Fruit fly (Drosophila melanogaster) whole organism, embryonic: ENCODE measurements around the gene nuf.

ENCODE experiments used
- Abd-B ChIP-seq: fragments of 200-800 bp; sonication (Bioruptor generic); optimal IDR thresholded peaks from 2 replicates; lab custom pipeline; 2018; ENCODE audit warnings: missing biosample characterization, mild to moderate bottlenecking, missing genetic modification characterization, moderate library complexity
- Blimp-1 ChIP-seq: fragments of 200-800 bp; sonication (Bioruptor generic); optimal IDR thresholded peaks from 3 replicates; lab custom pipeline; 2018; ENCODE audit warnings: missing biosample characterization, missing genetic modification characterization, mild to moderate bottlenecking, moderate library complexity, missing genetic modification reagents
- CG10147 ChIP-seq: fragments of 200-800 bp; sonication (Bioruptor generic); optimal IDR thresholded peaks from 2 replicates; lab custom pipeline; 2019; ENCODE audit warnings: missing biosample characterization, mild to moderate bottlenecking, missing genetic modification characterization, moderate library complexity
- CG12155 ChIP-seq: fragments of 200-800 bp; sonication (Bioruptor generic); optimal IDR thresholded peaks from 3 replicates; lab custom pipeline; 2016; ENCODE audit warnings: missing biosample characterization, missing genetic modification characterization
- CG12391 ChIP-seq: fragments of 200-800 bp; sonication (Bioruptor generic); optimal IDR thresholded peaks from 3 replicates; lab custom pipeline; 2018; ENCODE audit warnings: missing biosample characterization, mild to moderate bottlenecking, missing genetic modification characterization, moderate library complexity
- CG15696 ChIP-seq: fragments of 200-800 bp; sonication (Bioruptor generic); optimal IDR thresholded peaks from 2 replicates; lab custom pipeline; 2019; ENCODE audit warnings: missing biosample characterization, mild to moderate bottlenecking, missing genetic modification characterization, moderate library complexity
- CG17328 ChIP-seq: fragments of 200-800 bp; sonication (Bioruptor generic); IDR thresholded peaks from 2 replicates; pipeline ENCODE4 v1.3.6; 2022; ENCODE audit warnings: missing biosample characterization, missing genetic modification characterization
- CG17361 ChIP-seq: fragments of 200-800 bp; sonication (Bioruptor generic); IDR thresholded peaks from 3 replicates; pipeline ENCODE4 v1.3.6; 2022; ENCODE audit warnings: missing biosample characterization, missing genetic modification characterization
- CG17829 ChIP-seq: fragments of 200-800 bp; optimal IDR thresholded peaks from 2 replicates; lab custom pipeline; 2019; ENCODE audit warnings: missing biosample characterization, mild to moderate bottlenecking, missing genetic modification characterization, moderate library complexity
- CG18262 ChIP-seq: fragments of 200-800 bp; optimal IDR thresholded peaks from 3 replicates; lab custom pipeline; 2019; ENCODE audit warnings: missing biosample characterization, mild to moderate bottlenecking, missing genetic modification characterization, moderate library complexity
- CG18619 ChIP-seq: fragments of 200-800 bp; sonication (Bioruptor generic); optimal IDR thresholded peaks from 3 replicates; lab custom pipeline; 2017; ENCODE audit warnings: missing biosample characterization, mild to moderate bottlenecking, missing genetic modification characterization
- CG2116 ChIP-seq: fragments of 200-800 bp; sonication (Bioruptor generic); optimal IDR thresholded peaks from 3 replicates; lab custom pipeline; 2018; ENCODE audit warnings: missing biosample characterization, mild to moderate bottlenecking, missing genetic modification characterization
- CG2678 ChIP-seq: fragments of 200-800 bp; sonication (Bioruptor generic); optimal IDR thresholded peaks from 3 replicates; lab custom pipeline; 2019; ENCODE audit warnings: missing biosample characterization, mild to moderate bottlenecking, missing genetic modification characterization, moderate library complexity
- CG5180 ChIP-seq: fragments of 200-800 bp; sonication (Bioruptor generic); optimal IDR thresholded peaks from 3 replicates; lab custom pipeline; 2017; ENCODE audit warnings: missing biosample characterization, missing genetic modification characterization, mild to moderate bottlenecking, moderate library complexity, missing genetic modification reagents
- CG6254 ChIP-seq: fragments of 200-800 bp; sonication (Bioruptor generic); optimal IDR thresholded peaks from 3 replicates; lab custom pipeline; 2017; ENCODE audit warnings: mild to moderate bottlenecking, missing biosample characterization, missing genetic modification reagents, missing genetic modification characterization
- CG6683 ChIP-seq: fragments of 200-800 bp; sonication (Bioruptor generic); optimal IDR thresholded peaks from 2 replicates; lab custom pipeline; 2017; ENCODE audit warnings: missing biosample characterization, mild to moderate bottlenecking, missing genetic modification characterization, missing genetic modification reagents
- CG6854 ChIP-seq: fragments of 200-800 bp; sonication (Bioruptor generic); optimal IDR thresholded peaks from 3 replicates; lab custom pipeline; 2017; ENCODE audit warnings: missing biosample characterization, mild to moderate bottlenecking, missing genetic modification characterization
- CG7556 ChIP-seq: fragments of 200-800 bp; sonication (Bioruptor generic); optimal IDR thresholded peaks from 2 replicates; lab custom pipeline; 2017; ENCODE audit warnings: missing biosample characterization, mild to moderate bottlenecking, missing genetic modification characterization
- CG7745 ChIP-seq: fragments of 200-800 bp; sonication (Bioruptor generic); optimal IDR thresholded peaks from 2 replicates; lab custom pipeline; 2018; ENCODE audit warnings: missing biosample characterization, mild to moderate bottlenecking, missing genetic modification characterization, moderate library complexity
- CG8281 ChIP-seq: fragments of 200-800 bp; sonication (Bioruptor generic); optimal IDR thresholded peaks from 2 replicates; lab custom pipeline; 2018; ENCODE audit warnings: missing biosample characterization, mild to moderate bottlenecking, missing genetic modification characterization, moderate library complexity
- CG9727 ChIP-seq: fragments of 200-800 bp; sonication (Bioruptor generic); optimal IDR thresholded peaks from 3 replicates; lab custom pipeline; 2017; ENCODE audit warnings: missing biosample characterization, mild to moderate bottlenecking, missing genetic modification characterization
- CG9817 ChIP-seq: fragments of 200-800 bp; sonication (Bioruptor generic); optimal IDR thresholded peaks from 2 replicates; lab custom pipeline; 2018; ENCODE audit warnings: missing biosample characterization, mild to moderate bottlenecking, missing genetic modification characterization, moderate library complexity
- D19A ChIP-seq: fragments of 200-800 bp; optimal IDR thresholded peaks from 3 replicates; lab custom pipeline; 2019; ENCODE audit warnings: missing biosample characterization, mild to moderate bottlenecking, missing genetic modification characterization, moderate library complexity
- Ets65A ChIP-seq: fragments of 200-800 bp; sonication (Bioruptor generic); peaks from one replicate; lab custom pipeline; 2016; ENCODE audit warnings: missing biosample characterization, missing genetic modification characterization
- Fer2 ChIP-seq: fragments of 200-800 bp; sonication (Bioruptor generic); optimal IDR thresholded peaks from 2 replicates; lab custom pipeline; 2018; ENCODE audit warnings: missing biosample characterization, mild to moderate bottlenecking, missing genetic modification characterization, moderate library complexity
- GATAe ChIP-seq: fragments of 200-800 bp; sonication (Bioruptor generic); conservative IDR thresholded peaks from 2 replicates; pipeline ENCODE4 v1.3.6; 2022; ENCODE audit warnings: missing biosample characterization, missing genetic modification characterization
- MESR4 ChIP-seq: fragments of 200-800 bp; sonication (Bioruptor generic); optimal IDR thresholded peaks from 2 replicates; lab custom pipeline; 2018; ENCODE audit warnings: missing biosample characterization, mild to moderate bottlenecking, missing genetic modification characterization, moderate library complexity
- Sox100B ChIP-seq: fragments of 200-800 bp; sonication (Bioruptor generic); optimal IDR thresholded peaks from 3 replicates; lab custom pipeline; 2018; ENCODE audit warnings: missing biosample characterization, mild to moderate bottlenecking, missing genetic modification characterization
- Xrp1 ChIP-seq: fragments of 200-800 bp; sonication (Bioruptor generic); IDR thresholded peaks from 2 replicates; pipeline ENCODE4 v1.3.6; 2022; ENCODE audit warnings: missing biosample characterization, missing genetic modification characterization
- al ChIP-seq: fragments of 200-800 bp; sonication (Bioruptor generic); IDR thresholded peaks from 2 replicates; pipeline ENCODE4 v1.3.6; 2022; ENCODE audit warnings: missing biosample characterization, missing genetic modification characterization
- aop ChIP-seq: fragments of 200-800 bp; sonication (Bioruptor generic); IDR thresholded peaks from 2 replicates; pipeline ENCODE4 v1.3.6; 2022; ENCODE audit warnings: missing biosample characterization, missing genetic modification characterization
- bcd ChIP-seq: fragments of 200-800 bp; sonication (Bioruptor generic); optimal IDR thresholded peaks from 2 replicates; lab custom pipeline; 2017; ENCODE audit warnings: missing biosample characterization, mild to moderate bottlenecking, missing genetic modification characterization
- caup ChIP-seq: fragments of 200-800 bp; sonication (Bioruptor generic); optimal IDR thresholded peaks from 3 replicates; lab custom pipeline; 2017; ENCODE audit warnings: missing biosample characterization, mild to moderate bottlenecking, missing genetic modification characterization, moderate library complexity; ENCODE audit not compliant: severe bottlenecking
- chinmo ChIP-seq: fragments of 200-800 bp; sonication (Bioruptor generic); IDR thresholded peaks from 4 replicates; pipeline ENCODE4 v1.3.6; 2022; ENCODE audit warnings: missing biosample characterization, missing genetic modification characterization; ENCODE audit not compliant: partially characterized antibody
- ci ChIP-seq: fragments of 200-800 bp; sonication (Bioruptor generic); IDR thresholded peaks from 3 replicates; pipeline ENCODE4 v1.3.6; 2022; ENCODE audit warnings: missing biosample characterization, missing genetic modification characterization
- crp ChIP-seq, 2 experiments: fragments of 200-800 bp; sonication (Bioruptor generic); optimal IDR thresholded peaks; 2 replicates in 1 of 2; 3 replicates in 1 of 2; lab custom pipeline; 2017; ENCODE audit warnings: missing biosample characterization in 2 of 2, missing genetic modification characterization in 2 of 2, mild to moderate bottlenecking in 1 of 2, moderate library complexity in 1 of 2
- hkb ChIP-seq, 2 experiments: fragments of 200-800 bp in 1 of 2; fragments of >200 bp in 1 of 2; sonication (Bioruptor generic) in 1 of 2; IDR thresholded peaks in 1 of 2; optimal IDR thresholded peaks in 1 of 2; 2 replicates each; pipeline versions ENCODE4 v1.3.6 to Lab custom; 2017 to 2022; ENCODE audit warnings: missing biosample characterization in 1 of 2, missing genetic modification characterization in 1 of 2
- hth ChIP-seq: fragments of >200 bp; optimal IDR thresholded peaks from 2 replicates; lab custom pipeline; 2017; ENCODE audit warnings: inconsistent platforms
- inv ChIP-seq: fragments of 200-800 bp; sonication (Bioruptor generic); IDR thresholded peaks from 2 replicates; pipeline ENCODE4 v1.3.6; 2022; ENCODE audit warnings: missing biosample characterization, missing genetic modification characterization; ENCODE audit not compliant: partially characterized antibody
- jigr1 ChIP-seq: fragments of 200-800 bp; sonication (Bioruptor generic); IDR thresholded peaks from 3 replicates; pipeline ENCODE4 v1.3.6; 2022; ENCODE audit warnings: missing biosample characterization, missing genetic modification characterization
- jumu ChIP-seq: fragments of 200-800 bp; sonication (Bioruptor generic); optimal IDR thresholded peaks from 3 replicates; lab custom pipeline; 2016; ENCODE audit warnings: missing biosample characterization, missing genetic modification characterization
- klu ChIP-seq: fragments of 200-800 bp; sonication (Bioruptor generic); IDR thresholded peaks from 2 replicates; pipeline ENCODE4 v1.3.6; 2022; ENCODE audit warnings: missing biosample characterization, missing genetic modification characterization
- lola ChIP-seq, 3 experiments: fragments of >200 bp in 2 of 3; fragments of 200-800 bp in 1 of 3; sonication (Bioruptor generic) in 1 of 3; optimal IDR thresholded peaks; 2 replicates each; lab custom pipeline; 2017 to 2019; ENCODE audit warnings: missing biosample characterization in 3 of 3, missing genetic modification characterization in 3 of 3, mild to moderate bottlenecking in 1 of 3, moderate library complexity in 1 of 3
- pita ChIP-seq: fragments of 200-800 bp; sonication (Bioruptor generic); optimal IDR thresholded peaks from 2 replicates; lab custom pipeline; 2017; ENCODE audit warnings: missing biosample characterization, mild to moderate bottlenecking, missing genetic modification characterization
- sens ChIP-seq: fragments of 200-800 bp; sonication (Bioruptor generic); peaks from one replicate; lab custom pipeline; 2016; ENCODE audit warnings: missing biosample characterization, missing genetic modification characterization
- tll ChIP-seq, 2 experiments: fragments of 200-800 bp in 1 of 2; fragments of >200 bp in 1 of 2; sonication (Bioruptor generic) in 1 of 2; optimal IDR thresholded peaks; 2 replicates each; lab custom pipeline; 2017 to 2019; ENCODE audit warnings: missing biosample characterization in 2 of 2, missing genetic modification characterization in 2 of 2, mild to moderate bottlenecking in 1 of 2, moderate library complexity in 1 of 2
- toy ChIP-seq: fragments of 200-800 bp; sonication (Bioruptor generic); IDR thresholded peaks from 2 replicates; pipeline ENCODE4 v1.3.6; 2022; ENCODE audit warnings: missing biosample characterization, missing genetic modification characterization
- twi ChIP-seq: fragments of 200-800 bp; optimal IDR thresholded peaks from 2 replicates; lab custom pipeline; 2019; ENCODE audit warnings: missing biosample characterization, mild to moderate bottlenecking, missing genetic modification characterization, moderate library complexity
- zen2 ChIP-seq: fragments of 200-800 bp; sonication (Bioruptor generic); IDR thresholded peaks from 3 replicates; pipeline ENCODE4 v1.3.6; 2022; ENCODE audit warnings: missing biosample characterization, missing genetic modification characterization; ENCODE audit not compliant: partially characterized antibody

nuf gene

DNA sequence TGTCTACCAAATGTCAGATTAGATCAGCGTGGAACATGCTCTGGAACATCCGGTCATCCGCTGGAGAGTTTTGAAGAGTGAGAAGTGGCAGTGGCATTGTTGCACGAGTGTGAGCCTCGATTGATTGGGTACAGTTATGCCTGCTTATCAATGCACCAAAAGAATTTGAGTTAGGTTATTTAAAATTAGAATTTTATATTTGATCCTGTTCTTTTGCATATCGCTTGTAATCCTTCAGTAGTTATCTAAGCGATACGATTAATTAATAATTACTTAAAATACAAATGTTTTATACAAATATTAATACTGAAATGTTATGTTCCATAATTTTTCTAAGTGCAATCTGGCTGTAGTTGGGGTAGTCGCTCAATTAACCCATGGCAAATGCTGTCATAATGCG is 38.1 kb upstream of the nuf start (continued):
- no peak for TF ChIP-seq crp (GFP tag; optimal IDR thresholded peaks at IDR 0.05; lab: Kevin White, UChicago)
- TF ChIP-seq al = no peak
- TF ChIP-seq CG17829 = peak; percentile 47
- no peak for TF ChIP-seq CG12155 (GFP tag; lab: Kevin White, UChicago)
- no peak for TF ChIP-seq CG6254
- no peak for TF ChIP-seq Sox100B
- no peak for TF ChIP-seq twi
- no peak for TF ChIP-seq Blimp-1
- no peak for TF ChIP-seq CG5180 (GFP tag; lab: Kevin White, UChicago)
- no peak for TF ChIP-seq D19A (tag; lab: Kevin White, UChicago)
- no peak for TF ChIP-seq CG7745 (tag; lab: Kevin White, UChicago)
- TF ChIP-seq CG6854 (GFP tag; lab: Kevin White, UChicago) = no peak
- no peak for TF ChIP-seq jumu
- peak in 1 of 3 experiments; percentile 17 for TF ChIP-seq lola (GFP tag; optimal IDR thresholded peaks at IDR 0.05; lab: Kevin White, UChicago)
- TF ChIP-seq MESR4 (GFP tag; lab: Kevin White, UChicago) = no peak
- no peak for TF ChIP-seq hth (lab: Kevin White, UChicago)
- no peak for TF ChIP-seq Fer2 (tag; lab: Kevin White, UChicago)
- no peak for TF ChIP-seq CG8281
- TF ChIP-seq aop = no peak
- TF ChIP-seq CG17361 = 0 out of 3 replicates have a peak, but pooled peaks have one; percentile 29
- no peak for TF ChIP-seq pita (GFP tag; lab: Kevin White, UChicago)
- TF ChIP-seq CG18619 (GFP tag; lab: Kevin White, UChicago) = no peak
- TF ChIP-seq inv (GFP tag; lab: Robert Waterston, UW) = no peak
- TF ChIP-seq CG7556 (GFP tag; lab: Kevin White, UChicago) = no peak
- no peak for TF ChIP-seq caup
- TF ChIP-seq CG18262 = peak; percentile 48
- peak; percentile 52 for TF ChIP-seq Xrp1
- no peak for TF ChIP-seq CG9817
- no peak for TF ChIP-seq toy (GFP tag; lab: Robert Waterston, UW)
- TF ChIP-seq CG9727 = peak; percentile 34
- peak; percentile 51 for TF ChIP-seq CG15696 (tag; lab: Kevin White, UChicago)
- TF ChIP-seq chinmo (GFP tag; lab: Robert Waterston, UW) = no peak
- TF ChIP-seq sens (GFP tag; lab: Kevin White, UChicago) = peak; percentile 61
- TF ChIP-seq bcd (GFP tag; lab: Kevin White, UChicago) = no peak
- TF ChIP-seq CG12391 (tag; lab: Kevin White, UChicago) = peak; percentile 4
- no peak for TF ChIP-seq ci (GFP tag; lab: Robert Waterston, UW)
- TF ChIP-seq hkb (optimal IDR thresholded peaks at IDR 0.05; lab: Kevin White, UChicago) = no peak
- TF ChIP-seq hkb (GFP tag; IDR thresholded peaks at IDR 0.05; lab: Robert Waterston, UW) = no peak
- no peak for TF ChIP-seq CG17328
- no peak for TF ChIP-seq jigr1 (GFP tag; lab: Robert Waterston, UW)
- TF ChIP-seq GATAe (GFP tag; lab: Robert Waterston, UW) = no peak
- no peak for TF ChIP-seq zen2
- TF ChIP-seq klu (GFP tag; lab: Robert Waterston, UW) = no peak
- TF ChIP-seq Ets65A (GFP tag; lab: Kevin White, UChicago) = no peak
- no peak for TF ChIP-seq Abd-B (GFP tag; lab: Kevin White, UChicago)
- no peak for TF ChIP-seq CG10147 (GFP tag; lab: Kevin White, UChicago)
- TF ChIP-seq CG2678 (tag; lab: Kevin White, UChicago) = no peak
- no peak for TF ChIP-seq CG6683 (GFP tag; lab: Kevin White, UChicago)
- TF ChIP-seq CG2116 (GFP tag; lab: Kevin White, UChicago) = no peak
- TF ChIP-seq tll (GFP tag; optimal IDR thresholded peaks at IDR 0.05; lab: Kevin White, UChicago) = no peak
